Worm (Caenorhabditis elegans) whole organism, L1 larva: Measurements from ENCODE around the gene dct-7.

Experiments used
- C04F5.9 ChIP-seq: sonication (generic microtip); optimal IDR thresholded peaks from 2 replicates; lab custom pipeline; 2016; ENCODE audit warnings: missing genetic modification characterization, missing compliant biosample characterization
- aha-1 ChIP-seq: fragments of 150-350 bp; optimal IDR thresholded peaks from 2 replicates; lab custom pipeline; 2014; ENCODE audit warnings: missing biosample characterization, missing genetic modification characterization
- aly-2 ChIP-seq: fragments of 150-350 bp; optimal IDR thresholded peaks from 2 replicates; lab custom pipeline; 2014; ENCODE audit warnings: missing biosample characterization, missing genetic modification characterization
- blmp-1 ChIP-seq: fragments of 150-350 bp; optimal IDR thresholded peaks from 2 replicates; lab custom pipeline; 2014; ENCODE audit warnings: missing biosample characterization, missing genetic modification characterization
- ceh-63 ChIP-seq: fragments of 200-800 bp; sonication (Bioruptor generic); optimal IDR thresholded peaks from 2 replicates; lab custom pipeline; 2018; ENCODE audit warnings: mild to moderate bottlenecking, missing genetic modification characterization, missing compliant biosample characterization
- ceh-8 ChIP-seq: fragments of 200-800 bp; sonication (Bioruptor generic); optimal IDR thresholded peaks from 2 replicates; lab custom pipeline; 2018; ENCODE audit warnings: mild to moderate bottlenecking, missing genetic modification characterization, moderate library complexity, missing compliant biosample characterization
- ceh-82 ChIP-seq, 3 experiments: fragments of 150-350 bp in 1 of 3; sonication (generic microtip) in 2 of 3; optimal IDR thresholded peaks; 2 replicates each; lab custom pipeline; 2014 to 2017; ENCODE audit warnings: missing biosample characterization in 3 of 3, missing genetic modification characterization in 3 of 3
- ceh-88 ChIP-seq: fragments of 200-800 bp; sonication (Bioruptor generic); IDR thresholded peaks from 2 replicates; pipeline ENCODE4 v1.3.6; 2022; ENCODE audit warnings: missing genetic modification characterization, missing compliant biosample characterization
- dpl-1 ChIP-seq, 3 experiments: fragments of 150-350 bp in 2 of 3; sonication (generic microtip) in 1 of 3; optimal IDR thresholded peaks; 2 replicates each; lab custom pipeline; 2014 to 2017; ENCODE audit warnings: missing biosample characterization in 3 of 3, missing genetic modification characterization in 3 of 3, missing genetic modification reagents in 3 of 3
- dsc-1 ChIP-seq: sonication (generic microtip); optimal IDR thresholded peaks from 2 replicates; lab custom pipeline; 2016; ENCODE audit warnings: mild to moderate bottlenecking, missing genetic modification characterization, missing compliant biosample characterization
- efl-1 ChIP-seq, 4 experiments: fragments of 150-350 bp; optimal IDR thresholded peaks in 3 of 4; peaks in 1 of 4; 1 replicate in 1 of 4; 2 replicates in 3 of 4; lab custom pipeline; 2014; ENCODE audit warnings: missing biosample characterization in 2 of 4, missing genetic modification characterization in 2 of 4, missing genetic modification reagents in 2 of 4
- egl-13 ChIP-seq: sonication (generic microtip); optimal IDR thresholded peaks from 2 replicates; lab custom pipeline; 2016; ENCODE audit warnings: missing genotype, missing genetic modification reagents, missing genetic modification characterization, missing compliant biosample characterization
- fkh-10 ChIP-seq: sonication (generic microtip); optimal IDR thresholded peaks from 2 replicates; lab custom pipeline; 2017; ENCODE audit warnings: missing biosample characterization, missing genetic modification reagents, missing genetic modification characterization
- fkh-4 ChIP-seq: sonication (generic microtip); optimal IDR thresholded peaks from 2 replicates; lab custom pipeline; 2016; ENCODE audit warnings: missing compliant biosample characterization, missing genetic modification characterization, borderline replicate concordance
- grh-1 ChIP-seq: fragments of 200-800 bp; sonication (Bioruptor generic); IDR thresholded peaks from 2 replicates; pipeline ENCODE4 v1.3.6; 2022; ENCODE audit warnings: missing genetic modification reagents, missing genetic modification characterization, missing compliant biosample characterization
- hlh-17 ChIP-seq: fragments of 200-800 bp; sonication (Bioruptor generic); optimal IDR thresholded peaks from 2 replicates; lab custom pipeline; 2018; ENCODE audit warnings: missing genetic modification characterization, mild to moderate bottlenecking, missing compliant biosample characterization, moderate library complexity, borderline replicate concordance
- hlh-4 ChIP-seq: sonication (generic microtip); optimal IDR thresholded peaks from 2 replicates; lab custom pipeline; 2016; ENCODE audit warnings: mild to moderate bottlenecking, missing genetic modification characterization, missing compliant biosample characterization
- hpl-2 ChIP-seq: fragments of 150-350 bp; optimal IDR thresholded peaks from 2 replicates; lab custom pipeline; 2014; ENCODE audit warnings: missing biosample characterization, missing genetic modification reagents, missing genetic modification characterization
- irx-1 ChIP-seq: sonication (generic microtip); optimal IDR thresholded peaks from 2 replicates; lab custom pipeline; 2016; ENCODE audit warnings: missing genetic modification characterization, missing compliant biosample characterization
- mab-9 ChIP-seq: fragments of 200-800 bp; sonication (Bioruptor generic); IDR thresholded peaks from 2 replicates; pipeline ENCODE4 v1.3.6; 2022; ENCODE audit warnings: missing genetic modification reagents, missing genetic modification characterization, missing compliant biosample characterization
- mdl-1 ChIP-seq, 2 experiments: fragments of 150-350 bp; optimal IDR thresholded peaks; 2 replicates each; lab custom pipeline; 2014 to 2017; ENCODE audit warnings: missing biosample characterization in 2 of 2, missing genetic modification characterization in 2 of 2, inconsistent platforms in 1 of 2
- mef-2 ChIP-seq: fragments of 150-350 bp; optimal IDR thresholded peaks from 2 replicates; lab custom pipeline; 2014; ENCODE audit warnings: missing biosample characterization, missing genetic modification characterization
- nhr-11 ChIP-seq: fragments of 150-350 bp; optimal IDR thresholded peaks from 2 replicates; lab custom pipeline; 2014; ENCODE audit warnings: missing biosample characterization, missing genetic modification characterization
- nhr-12 ChIP-seq: sonication (generic microtip); optimal IDR thresholded peaks from 2 replicates; lab custom pipeline; 2017; ENCODE audit warnings: missing biosample characterization, missing genetic modification characterization
- nhr-19 ChIP-seq: fragments of 200-800 bp; sonication (Bioruptor generic); conservative IDR thresholded peaks from 2 replicates; pipeline ENCODE4 v1.3.6; 2022; ENCODE audit warnings: missing genetic modification characterization, missing compliant biosample characterization
- nhr-20 ChIP-seq: sonication (generic microtip); optimal IDR thresholded peaks from 2 replicates; lab custom pipeline; 2016; ENCODE audit warnings: mild to moderate bottlenecking, missing genetic modification characterization, missing compliant biosample characterization
- nhr-237 ChIP-seq: fragments of 150-350 bp; optimal IDR thresholded peaks from 2 replicates; lab custom pipeline; 2014; ENCODE audit warnings: missing biosample characterization, missing genetic modification characterization
- nhr-28 ChIP-seq: fragments of 150-350 bp; optimal IDR thresholded peaks from 2 replicates; lab custom pipeline; 2014; ENCODE audit warnings: missing biosample characterization, missing genetic modification characterization
- nhr-47 ChIP-seq: sonication (generic microtip); optimal IDR thresholded peaks from 2 replicates; lab custom pipeline; 2016; ENCODE audit warnings: mild to moderate bottlenecking, missing genetic modification characterization, moderate library complexity, missing compliant biosample characterization
- nhr-71 ChIP-seq: sonication (generic microtip); optimal IDR thresholded peaks from 2 replicates; lab custom pipeline; 2016; ENCODE audit warnings: mild to moderate bottlenecking, missing genetic modification characterization, moderate library complexity, missing compliant biosample characterization
- nhr-76 ChIP-seq: sonication (generic microtip); optimal IDR thresholded peaks from 2 replicates; lab custom pipeline; 2017; ENCODE audit warnings: missing biosample characterization, missing genetic modification characterization
- nhr-77 ChIP-seq: fragments of 150-350 bp; optimal IDR thresholded peaks from 2 replicates; lab custom pipeline; 2014; ENCODE audit warnings: missing biosample characterization, missing genetic modification characterization
- nhr-85 ChIP-seq: sonication (generic microtip); peaks from one replicate; lab custom pipeline; 2016; ENCODE audit warnings: missing genetic modification characterization, inconsistent platforms, missing compliant biosample characterization
- nhr-90 ChIP-seq: sonication (generic microtip); optimal IDR thresholded peaks from 2 replicates; lab custom pipeline; 2016; ENCODE audit warnings: mild to moderate bottlenecking, missing genetic modification characterization, missing compliant biosample characterization; ENCODE audit not compliant: poor library complexity
- pag-3 ChIP-seq: sonication (generic microtip); optimal IDR thresholded peaks from 2 replicates; lab custom pipeline; 2017; ENCODE audit warnings: missing genetic modification characterization, mild to moderate bottlenecking, missing compliant biosample characterization, antibody characterized with exemption, borderline replicate concordance; ENCODE audit not compliant: insufficient read depth
- pax-3 ChIP-seq: fragments of 200-800 bp; sonication (Bioruptor generic); optimal IDR thresholded peaks from 2 replicates; lab custom pipeline; 2018; ENCODE audit warnings: mild to moderate bottlenecking, missing genetic modification characterization, moderate library complexity, missing compliant biosample characterization
- skn-1 ChIP-seq: fragments of 150-350 bp; optimal IDR thresholded peaks from 2 replicates; lab custom pipeline; 2014; ENCODE audit warnings: missing biosample characterization, missing genetic modification characterization
- snpc-4 ChIP-seq: fragments of 150-350 bp; optimal IDR thresholded peaks from 2 replicates; lab custom pipeline; 2014; ENCODE audit warnings: missing biosample characterization, missing genetic modification characterization
- sox-4 ChIP-seq: sonication (generic microtip); optimal IDR thresholded peaks from 2 replicates; lab custom pipeline; 2016; ENCODE audit warnings: missing genetic modification characterization, missing compliant biosample characterization
- tbx-2 ChIP-seq: sonication (generic microtip); optimal IDR thresholded peaks from 2 replicates; lab custom pipeline; 2016; ENCODE audit warnings: missing genetic modification characterization, missing compliant biosample characterization
- tlp-1 ChIP-seq: fragments of 150-350 bp; optimal IDR thresholded peaks from 2 replicates; lab custom pipeline; 2014; ENCODE audit warnings: missing biosample characterization, missing genetic modification characterization
- unc-130 ChIP-seq: fragments of 150-350 bp; optimal IDR thresholded peaks from 2 replicates; lab custom pipeline; 2017; ENCODE audit warnings: missing biosample characterization, missing genetic modification characterization, inconsistent platforms
- unc-30 ChIP-seq: sonication (generic microtip); optimal IDR thresholded peaks from 2 replicates; lab custom pipeline; 2017; ENCODE audit warnings: missing biosample characterization, missing genetic modification characterization
- unc-98 ChIP-seq: fragments of 200-800 bp; sonication (Bioruptor generic); IDR thresholded peaks from 2 replicates; pipeline ENCODE4 v1.3.6; 2022; ENCODE audit warnings: missing genetic modification characterization, missing compliant biosample characterization
- xbp-1 ChIP-seq: sonication (generic microtip); optimal IDR thresholded peaks from 2 replicates; lab custom pipeline; 2016; ENCODE audit warnings: missing genetic modification characterization, missing compliant biosample characterization
- zag-1 ChIP-seq: fragments of 150-350 bp; optimal IDR thresholded peaks from 2 replicates; lab custom pipeline; 2014; ENCODE audit warnings: missing biosample characterization, missing genetic modification characterization
- ztf-11 ChIP-seq, 2 experiments: sonication (generic microtip); optimal IDR thresholded peaks; 2 replicates each; lab custom pipeline; 2016 to 2017; ENCODE audit warnings: missing genetic modification characterization in 2 of 2, missing biosample characterization in 1 of 2, missing compliant biosample characterization in 1 of 2
- ztf-4 ChIP-seq: fragments of 150-350 bp; optimal IDR thresholded peaks from 2 replicates; lab custom pipeline; 2014; ENCODE audit warnings: missing biosample characterization, missing genetic modification characterization

Gene dct-7

DNA sequence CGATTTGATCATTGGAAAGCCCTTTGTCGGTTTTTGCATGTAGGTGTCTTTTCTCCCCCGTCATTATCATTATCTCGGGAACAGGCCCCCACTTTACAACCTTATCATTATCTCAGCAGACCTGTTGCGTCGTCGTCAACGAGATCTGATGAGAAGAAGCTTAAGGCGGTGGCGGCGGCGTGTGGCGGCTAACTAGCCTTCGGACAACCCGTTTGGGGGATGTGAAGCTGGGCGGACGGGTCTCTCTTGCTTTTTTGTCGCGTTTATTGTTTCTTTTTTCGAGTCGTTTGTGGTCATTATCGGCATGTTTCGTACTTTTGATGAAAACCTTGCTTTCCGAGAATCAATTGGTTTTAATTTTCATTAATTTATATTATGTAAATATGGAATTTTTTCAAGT is 9.6 kb upstream of the dct-7 start:
- TF ChIP-seq nhr-19 (GFP tag; lab: Robert Waterston, UW) (no peak), ceh-8 (GFP tag; lab: Kevin White, UChicago) (no peak), blmp-1 (tag; lab: Kevin White, UChicago) (peak; percentile 40), grh-1 (GFP tag; lab: Robert Waterston, UW) (no peak), efl-1 (optimal IDR thresholded peaks at IDR 0.05; lab: Kevin White, UChicago) (no peak), efl-1 (GFP tag; optimal IDR thresholded peaks at IDR 0.05 in 1 of 2; lab: Kevin White, UChicago) (peak in 1 of 2 experiments; percentile 30), nhr-77 (no peak), dpl-1 (GFP tag; optimal IDR thresholded peaks at IDR 0.05; lab: Kevin White, UChicago) (no peak), aha-1 (tag; lab: Kevin White, UChicago) (no peak), ceh-63 (GFP tag; lab: Kevin White, UChicago) (no peak), nhr-12 (tag; lab: Kevin White, UChicago) (no peak), unc-30 (no peak), fkh-4 (no peak), C04F5.9 (tag; lab: Kevin White, UChicago) (no peak), zag-1 (tag; lab: Kevin White, UChicago) (no peak), nhr-11 (tag; lab: Kevin White, UChicago) (no peak), mef-2 (tag; lab: Kevin White, UChicago) (no peak), unc-98 (no peak), nhr-47 (no peak)

DNA sequence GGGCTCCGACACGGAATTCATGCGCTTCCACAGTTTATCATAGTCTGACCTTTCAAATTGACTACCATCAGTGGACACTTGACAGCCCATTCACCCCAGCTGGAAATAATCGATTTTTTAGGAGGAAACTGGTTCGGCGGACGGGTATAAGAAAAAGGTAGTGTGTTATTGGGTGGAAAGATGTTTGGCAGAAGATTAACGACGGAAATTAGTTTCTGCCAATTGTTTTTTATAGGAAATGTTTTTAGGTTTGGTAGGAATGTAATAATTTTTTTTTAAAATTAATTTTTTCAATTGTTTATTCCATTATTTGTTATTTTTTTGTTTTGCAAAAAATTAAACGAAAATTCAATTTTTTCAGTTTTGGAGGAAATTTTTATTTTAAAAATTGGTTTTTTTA is 8.6 kb upstream of the dct-7 start, which contains the start of gene F15E6.9:
Gene F15E6.9 (minus strand): TSS at position 101 of the 400 bp plus-strand sequence.
- TF ChIP-seq sox-4 (tag; lab: Kevin White, UChicago) (no peak), nhr-20 (tag; lab: Kevin White, UChicago) (no peak), nhr-12 (tag; lab: Kevin White, UChicago) (no peak), fkh-4 (no peak), irx-1 (no peak)
- TF ChIP-seq, all 84 proteins: peak for 0

DNA sequence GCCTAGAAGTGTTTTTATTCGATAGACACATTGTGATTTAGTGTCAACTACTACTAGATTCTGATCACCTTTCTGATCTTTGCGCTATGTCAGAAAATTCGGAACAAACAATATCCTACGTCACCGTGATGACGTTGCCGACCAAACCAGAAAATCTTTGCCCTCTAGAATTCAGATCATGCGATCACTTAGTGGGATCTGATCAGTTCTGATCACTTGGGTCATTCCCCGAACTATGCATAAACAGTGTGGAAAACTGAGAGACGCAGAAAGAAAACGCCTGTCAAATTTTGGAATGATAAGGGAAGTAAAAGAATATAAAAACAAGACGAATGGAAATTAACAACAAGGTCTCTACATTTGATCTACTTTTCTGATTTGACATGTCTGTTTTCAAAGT is 4.2 kb upstream of the dct-7 start, which contains the start of gene F15E6.3:
Gene F15E6.3 (plus strand): TSS at position 344 of the 400 bp plus-strand sequence.
- TF ChIP-seq ztf-4 (tag; lab: Kevin White, UChicago) (no peak), egl-13 (tag; lab: Kevin White, UChicago) (no peak), nhr-20 (tag; lab: Kevin White, UChicago) (peak; percentile 79), xbp-1 (tag; lab: Kevin White, UChicago) (peak; percentile 32), snpc-4 (tag; lab: Kevin White, UChicago) (no peak), mef-2 (tag; lab: Kevin White, UChicago) (no peak), hlh-17 (GFP tag; lab: Kevin White, UChicago) (no peak), nhr-28 (tag; lab: Kevin White, UChicago) (no peak), pax-3 (tag; lab: Kevin White, UChicago) (no peak), efl-1 (optimal IDR thresholded peaks at IDR 0.05; lab: Kevin White, UChicago) (no peak), efl-1 (GFP tag; optimal IDR thresholded peaks at IDR 0.05 in 1 of 2; lab: Kevin White, UChicago) (no peak), C04F5.9 (tag; lab: Kevin White, UChicago) (no peak), ceh-88 (GFP tag; lab: Robert Waterston, UW) (no peak), mab-9 (no peak), ceh-82 (tag; optimal IDR thresholded peaks at IDR 0.05; lab: Kevin White, UChicago) (no peak), nhr-11 (tag; lab: Kevin White, UChicago) (no peak), hpl-2 (no peak), dsc-1 (tag; lab: Kevin White, UChicago) (no peak), ztf-11 (tag; optimal IDR thresholded peaks at IDR 0.05; lab: Kevin White, UChicago) (no peak), fkh-10 (GFP tag; lab: Kevin White, UChicago) (no peak), tlp-1 (tag; lab: Kevin White, UChicago) (no peak), mdl-1 (tag; optimal IDR thresholded peaks at IDR 0.05; lab: Kevin White, UChicago) (peak in 1 of 2 experiments; percentile 66), nhr-237 (tag; lab: Kevin White, UChicago) (no peak), pag-3 (tag; lab: Kevin White, UChicago) (no peak), nhr-90 (tag; lab: Kevin White, UChicago) (peak; percentile 24), nhr-12 (tag; lab: Kevin White, UChicago) (no peak), hlh-4 (no peak), nhr-71 (tag; lab: Kevin White, UChicago) (peak; percentile 70), aly-2 (no peak), skn-1 (no peak), tbx-2 (tag; lab: Kevin White, UChicago) (peak; percentile 46), blmp-1 (tag; lab: Kevin White, UChicago) (peak; percentile 84), unc-130 (peak; percentile 39), nhr-85 (tag; lab: Kevin White, UChicago) (peak; percentile 94), nhr-19 (GFP tag; lab: Robert Waterston, UW) (peak; percentile 40), nhr-76 (tag; lab: Kevin White, UChicago) (no peak)
